Fruit fly (Drosophila melanogaster): ENCODE measurements around the gene CG43703.

Gene CG43703

dm6 chr2L:3772937-3773623 is 7.8 kb downstream of the CG43703 start (continued):
- TF ChIP-seq twi (tag; optimal IDR thresholded peaks at IDR 0.05) (no peak), CG11093 (GFP tag; IDR thresholded peaks at IDR 0.05) (no peak), Mad (GFP tag; optimal IDR thresholded peaks at IDR 0.05) (no peak), jumu (GFP tag; optimal IDR thresholded peaks at IDR 0.05) (no peak), Adf1 (GFP tag; IDR thresholded peaks at IDR 0.05) (no peak; the same call in 1 of the 2 replicates), CG5180 (GFP tag; optimal IDR thresholded peaks at IDR 0.05) (peak; percentile 76), klu (GFP tag; IDR thresholded peaks at IDR 0.05) (0 out of 2 replicates have a peak, but pooled peaks have one; percentile 19), lov (optimal IDR thresholded peaks at IDR 0.05) (no peak), lov (GFP tag; IDR thresholded peaks at IDR 0.05) (no peak), Mrtf (GFP tag; IDR thresholded peaks at IDR 0.05) (no peak), row (GFP tag; IDR thresholded peaks at IDR 0.05) (peak; percentile 65), B-H1 (GFP tag; IDR thresholded peaks at IDR 0.05) (no peak), crol (GFP tag; IDR thresholded peaks at IDR 0.05) (peak; percentile 98), CG2199 (GFP tag; IDR thresholded peaks at IDR 0.05) (peak; percentile 86), CG14441 (GFP tag; IDR thresholded peaks at IDR 0.05) (no peak), dmrt11E (tag; optimal IDR thresholded peaks at IDR 0.05) (peak; percentile 78), sens-2 (GFP tag; IDR thresholded peaks at IDR 0.05) (no peak), unpg (GFP tag; optimal IDR thresholded peaks at IDR 0.05) (peak; percentile 73), CG17912 (GFP tag; optimal IDR thresholded peaks at IDR 0.05) (no peak), C15 (GFP tag; IDR thresholded peaks at IDR 0.05) (no peak), oc (tag; optimal IDR thresholded peaks at IDR 0.05) (no peak), Dad (GFP tag; optimal IDR thresholded peaks at IDR 0.05) (no peak), ato (GFP tag; IDR thresholded peaks at IDR 0.05; ENCODE audit: partially characterized antibody) (0 out of 2 replicates have a peak, but pooled peaks have one; percentile 20), Trl (optimal IDR thresholded peaks at IDR 0.05) (peak; percentile 49 to 51), Trl (GFP tag; optimal IDR thresholded peaks at IDR 0.05) (no peak), CG12744 (GFP tag; optimal IDR thresholded peaks at IDR 0.05) (peak; percentile 22), az2 (GFP tag; optimal IDR thresholded peaks at IDR 0.05) (peak; percentile 62), sqz (GFP tag; optimal IDR thresholded peaks at IDR 0.05) (peak; percentile 31), dati (GFP tag; IDR thresholded peaks at IDR 0.05) (no peak), CG3407 (GFP tag; optimal IDR thresholded peaks at IDR 0.05) (peak; percentile 40), B-H2 (GFP tag; optimal IDR thresholded peaks at IDR 0.05) (no peak), Dfd (GFP tag; optimal IDR thresholded peaks at IDR 0.05) (no peak), CG1832 (GFP tag; optimal IDR thresholded peaks at IDR 0.05) (peak; percentile 71), eve (GFP tag; optimal IDR thresholded peaks at IDR 0.05) (peak in 1 of 2 experiments; percentile 53), CG3995 (GFP tag; optimal IDR thresholded peaks at IDR 0.05) (no peak), CG17328 (GFP tag; IDR thresholded peaks at IDR 0.05) (no peak), CG4707 (GFP tag; optimal IDR thresholded peaks at IDR 0.05) (no peak), Doc3 (GFP tag; IDR thresholded peaks at IDR 0.05; ENCODE audit: partially characterized antibody) (no peak), cg (GFP tag; optimal IDR thresholded peaks at IDR 0.05) (peak; percentile 44), Atf3 (GFP tag; optimal IDR thresholded peaks at IDR 0.05) (no peak), CG13775 (GFP tag; optimal IDR thresholded peaks at IDR 0.05) (peak; percentile 47), CG15269 (tag; optimal IDR thresholded peaks at IDR 0.05) (peak; percentile 66), insv (GFP tag; optimal IDR thresholded peaks at IDR 0.05) (no peak), Bdp1 (GFP tag; optimal IDR thresholded peaks at IDR 0.05) (no peak), Sox100B (GFP tag; optimal IDR thresholded peaks at IDR 0.05) (peak; percentile 45), mirr (GFP tag; optimal IDR thresholded peaks at IDR 0.05) (no peak), Doc2 (GFP tag; IDR thresholded peaks at IDR 0.05) (no peak), ro (GFP tag; IDR thresholded peaks at IDR 0.05) (no peak), PHDP (tag; optimal IDR thresholded peaks at IDR 0.05) (peak; percentile 66), luna (GFP tag; optimal IDR thresholded peaks at IDR 0.05) (no peak), ab (GFP tag; optimal IDR thresholded peaks at IDR 0.05) (no peak)

All from whole organism, embryonic.